Fruit fly (Drosophila melanogaster) whole organism, prepupa: Measurements from ENCODE around the gene CG8840.

Experiments used
- Blimp-1 ChIP-seq: fragments of 200-800 bp; sonication (Bioruptor generic); optimal IDR thresholded peaks from 3 replicates; lab custom pipeline; 2017; ENCODE audit warnings: missing biosample characterization, missing genetic modification characterization, mild to moderate bottlenecking, moderate library complexity, missing genetic modification reagents
- CG10631 ChIP-seq: fragments of 200-800 bp; sonication (Bioruptor generic); optimal IDR thresholded peaks from 2 replicates; lab custom pipeline; 2016; ENCODE audit warnings: missing biosample characterization, missing genetic modification characterization
- CG10669 ChIP-seq: fragments of 200-800 bp; sonication (Bioruptor generic); optimal IDR thresholded peaks from 3 replicates; lab custom pipeline; 2018; ENCODE audit warnings: missing biosample characterization, mild to moderate bottlenecking, missing genetic modification characterization, moderate library complexity
- CG11294 ChIP-seq: fragments of 200-800 bp; sonication (Bioruptor generic); IDR thresholded peaks from 2 replicates; pipeline ENCODE4 v1.3.6; 2022; ENCODE audit warnings: missing biosample characterization, missing genetic modification characterization
- CG11762 ChIP-seq: fragments of 200-800 bp; sonication (Bioruptor generic); optimal IDR thresholded peaks from 3 replicates; lab custom pipeline; 2016; ENCODE audit warnings: missing biosample characterization, missing genetic modification characterization; ENCODE audit not compliant: insufficient read depth
- CG11902 ChIP-seq: fragments of 200-800 bp; sonication (Bioruptor generic); optimal IDR thresholded peaks from 3 replicates; lab custom pipeline; 2016; ENCODE audit warnings: missing biosample characterization, missing genetic modification characterization
- CG15336 ChIP-seq: fragments of 200-800 bp; sonication (Bioruptor generic); IDR thresholded peaks from 2 replicates; pipeline ENCODE4 v1.3.6; 2022; ENCODE audit warnings: missing biosample characterization, missing genetic modification characterization
- CG1621 ChIP-seq: fragments of 200-800 bp; sonication (Bioruptor generic); optimal IDR thresholded peaks from 3 replicates; lab custom pipeline; 2018; ENCODE audit warnings: missing biosample characterization, mild to moderate bottlenecking, missing genetic modification characterization
- CG3032 ChIP-seq: fragments of 200-800 bp; optimal IDR thresholded peaks from 2 replicates; lab custom pipeline; 2019; ENCODE audit warnings: missing biosample characterization, mild to moderate bottlenecking, missing genetic modification characterization, moderate library complexity
- CG31627 ChIP-seq: fragments of 200-800 bp; sonication (Bioruptor generic); optimal IDR thresholded peaks from 3 replicates; lab custom pipeline; 2016; ENCODE audit warnings: missing biosample characterization, missing genetic modification characterization
- CG32006 ChIP-seq: fragments of 200-800 bp; sonication (Bioruptor generic); optimal IDR thresholded peaks from 3 replicates; lab custom pipeline; 2017; ENCODE audit warnings: missing biosample characterization, mild to moderate bottlenecking, missing genetic modification characterization
- CG34406 ChIP-seq: fragments of 200-800 bp; sonication (Bioruptor generic); optimal IDR thresholded peaks from 3 replicates; lab custom pipeline; 2016; ENCODE audit warnings: missing biosample characterization, missing genetic modification characterization
- CG3919 ChIP-seq: fragments of 200-800 bp; sonication (Bioruptor generic); optimal IDR thresholded peaks from 3 replicates; lab custom pipeline; 2016; ENCODE audit warnings: missing biosample characterization, missing genetic modification characterization
- CG4318 ChIP-seq: fragments of 200-800 bp; sonication (Bioruptor generic); optimal IDR thresholded peaks from 3 replicates; lab custom pipeline; 2017; ENCODE audit warnings: missing biosample characterization, mild to moderate bottlenecking, missing genetic modification characterization
- CG6276 ChIP-seq: fragments of 200-800 bp; sonication (Bioruptor generic); optimal IDR thresholded peaks from 2 replicates; lab custom pipeline; 2017; ENCODE audit warnings: missing biosample characterization, mild to moderate bottlenecking, missing genetic modification characterization
- CG6808 ChIP-seq: fragments of 200-800 bp; sonication (Bioruptor generic); optimal IDR thresholded peaks from 3 replicates; lab custom pipeline; 2017; ENCODE audit warnings: missing biosample characterization, missing genetic modification characterization, mild to moderate bottlenecking, moderate library complexity, missing genetic modification reagents
- CG7368 ChIP-seq: fragments of 200-800 bp; sonication (Bioruptor generic); optimal IDR thresholded peaks from 3 replicates; lab custom pipeline; 2016; ENCODE audit warnings: missing biosample characterization, missing genetic modification characterization
- CG8119 ChIP-seq: fragments of 200-800 bp; sonication (Bioruptor generic); IDR thresholded peaks from 3 replicates; pipeline ENCODE4 v1.3.6; 2022; ENCODE audit warnings: missing biosample characterization, missing genetic modification characterization
- CG8632 ChIP-seq: fragments of 200-800 bp; sonication (Bioruptor generic); optimal IDR thresholded peaks from 3 replicates; lab custom pipeline; 2016; ENCODE audit warnings: missing biosample characterization, missing genetic modification characterization
- CG9139 ChIP-seq: fragments of 200-800 bp; sonication (Bioruptor generic); optimal IDR thresholded peaks from 3 replicates; lab custom pipeline; 2017; ENCODE audit warnings: missing biosample characterization, mild to moderate bottlenecking, missing genetic modification characterization
- Eip75B ChIP-seq: fragments of 200-800 bp; sonication (Bioruptor generic); optimal IDR thresholded peaks from 3 replicates; lab custom pipeline; 2016; ENCODE audit warnings: missing biosample characterization, missing genetic modification characterization
- Eip78C ChIP-seq: fragments of 200-800 bp; sonication (Bioruptor generic); peaks from one replicate; lab custom pipeline; 2016; ENCODE audit warnings: missing biosample characterization, missing genetic modification characterization
- Eip93F ChIP-seq: fragments of 200-800 bp; sonication (Bioruptor generic); optimal IDR thresholded peaks from 2 replicates; lab custom pipeline; 2016; ENCODE audit warnings: missing biosample characterization, mild to moderate bottlenecking, missing genetic modification characterization
- Ets21C ChIP-seq: fragments of 200-800 bp; sonication (Bioruptor generic); optimal IDR thresholded peaks from 3 replicates; lab custom pipeline; 2016; ENCODE audit warnings: missing biosample characterization, missing genetic modification characterization
- Ets96B ChIP-seq: fragments of 200-800 bp; optimal IDR thresholded peaks from 2 replicates; lab custom pipeline; 2019; ENCODE audit warnings: missing biosample characterization, mild to moderate bottlenecking, missing genetic modification characterization, moderate library complexity
- Gug ChIP-seq: fragments of 200-800 bp; sonication (Bioruptor generic); IDR thresholded peaks from 2 replicates; pipeline ENCODE4 v1.3.6; 2022; ENCODE audit warnings: missing biosample characterization, missing genetic modification characterization
- Hr38 ChIP-seq: sonication (Bioruptor generic); optimal IDR thresholded peaks from 2 replicates; lab custom pipeline; 2016; ENCODE audit warnings: missing biosample characterization, missing genetic modification characterization
- Hr39 ChIP-seq: fragments of 200-800 bp; sonication (Bioruptor generic); optimal IDR thresholded peaks from 2 replicates; lab custom pipeline; 2016; ENCODE audit warnings: missing biosample characterization, missing genetic modification characterization
- Hr4 ChIP-seq: fragments of 200-800 bp; sonication (Bioruptor generic); optimal IDR thresholded peaks from 3 replicates; lab custom pipeline; 2016; ENCODE audit warnings: missing biosample characterization, missing genetic modification characterization
- Lpt ChIP-seq: fragments of 200-800 bp; sonication (Bioruptor generic); optimal IDR thresholded peaks from 3 replicates; lab custom pipeline; 2016; ENCODE audit warnings: missing biosample characterization, missing genetic modification characterization
- Met ChIP-seq: fragments of 200-800 bp; sonication (Bioruptor generic); optimal IDR thresholded peaks from 3 replicates; lab custom pipeline; 2016; ENCODE audit warnings: missing biosample characterization, missing genetic modification characterization
- OdsH ChIP-seq: fragments of 200-800 bp; sonication (Bioruptor generic); optimal IDR thresholded peaks from 3 replicates; lab custom pipeline; 2016; ENCODE audit warnings: missing biosample characterization, missing genetic modification characterization
- Smox ChIP-seq: fragments of 200-800 bp; sonication (Bioruptor generic); optimal IDR thresholded peaks from 3 replicates; lab custom pipeline; 2016; ENCODE audit warnings: missing biosample characterization, missing genetic modification characterization
- Sox102F ChIP-seq: fragments of 200-800 bp; sonication (Bioruptor generic); optimal IDR thresholded peaks from 2 replicates; lab custom pipeline; 2016; ENCODE audit warnings: missing biosample characterization, mild to moderate bottlenecking, missing genetic modification characterization
- achi ChIP-seq: fragments of 200-800 bp; sonication (Bioruptor generic); optimal IDR thresholded peaks from 3 replicates; lab custom pipeline; 2016; ENCODE audit warnings: missing biosample characterization, missing genetic modification characterization
- acj6 ChIP-seq: fragments of 200-800 bp; sonication (Bioruptor generic); optimal IDR thresholded peaks from 3 replicates; lab custom pipeline; 2016; ENCODE audit warnings: missing biosample characterization, missing genetic modification characterization
- cyc ChIP-seq: fragments of 200-800 bp; sonication (Bioruptor generic); optimal IDR thresholded peaks from 3 replicates; lab custom pipeline; 2016; ENCODE audit warnings: missing biosample characterization, missing genetic modification characterization
- dac ChIP-seq: fragments of 200-800 bp; sonication (Bioruptor generic); optimal IDR thresholded peaks from 2 replicates; lab custom pipeline; 2017; ENCODE audit warnings: missing biosample characterization, mild to moderate bottlenecking, missing genetic modification characterization
- dsx ChIP-seq: fragments of 200-800 bp; optimal IDR thresholded peaks from 3 replicates; lab custom pipeline; 2019; ENCODE audit warnings: missing biosample characterization, mild to moderate bottlenecking, missing genetic modification characterization, moderate library complexity; ENCODE audit not compliant: poor library complexity, severe bottlenecking
- eg ChIP-seq: fragments of 200-800 bp; sonication (Bioruptor generic); IDR thresholded peaks from 3 replicates; pipeline ENCODE4 v1.3.6; 2022; ENCODE audit warnings: missing biosample characterization, missing genetic modification characterization
- esn ChIP-seq: fragments of 200-800 bp; sonication (Bioruptor generic); optimal IDR thresholded peaks from 2 replicates; lab custom pipeline; 2016; ENCODE audit warnings: missing biosample characterization, mild to moderate bottlenecking, missing genetic modification characterization, moderate library complexity
- fd59A ChIP-seq: fragments of 200-800 bp; sonication (Bioruptor generic); optimal IDR thresholded peaks from 2 replicates; lab custom pipeline; 2017; ENCODE audit warnings: missing biosample characterization, mild to moderate bottlenecking, missing genetic modification characterization, missing genetic modification reagents
- fd85E ChIP-seq: fragments of 200-800 bp; sonication (Bioruptor generic); optimal IDR thresholded peaks from 3 replicates; lab custom pipeline; 2016; ENCODE audit warnings: missing biosample characterization, missing genetic modification characterization
- fkh ChIP-seq: fragments of 200-800 bp; sonication (Bioruptor generic); optimal IDR thresholded peaks from 3 replicates; lab custom pipeline; 2017; ENCODE audit warnings: missing biosample characterization, mild to moderate bottlenecking, missing genetic modification characterization, moderate library complexity
- lz ChIP-seq: fragments of 200-800 bp; sonication (Bioruptor generic); optimal IDR thresholded peaks from 3 replicates; lab custom pipeline; 2016; ENCODE audit warnings: missing biosample characterization, missing genetic modification characterization
- pdm3 ChIP-seq: fragments of 200-800 bp; sonication (Bioruptor generic); optimal IDR thresholded peaks from 3 replicates; lab custom pipeline; 2016; ENCODE audit warnings: missing biosample characterization, missing genetic modification characterization
- salr ChIP-seq, 2 experiments: fragments of 200-800 bp; sonication (Bioruptor generic); optimal IDR thresholded peaks; 3 replicates each; lab custom pipeline; 2016 to 2018; ENCODE audit warnings: missing biosample characterization in 2 of 2, missing genetic modification characterization in 2 of 2, mild to moderate bottlenecking in 1 of 2
- topi ChIP-seq: fragments of 200-800 bp; sonication (Bioruptor generic); optimal IDR thresholded peaks from 3 replicates; lab custom pipeline; 2016; ENCODE audit warnings: missing biosample characterization, missing genetic modification characterization
- vri ChIP-seq: fragments of 200-800 bp; sonication (Bioruptor generic); optimal IDR thresholded peaks from 3 replicates; lab custom pipeline; 2016; ENCODE audit warnings: missing biosample characterization, mild to moderate bottlenecking, missing genetic modification characterization

CG8840 gene

DNA sequence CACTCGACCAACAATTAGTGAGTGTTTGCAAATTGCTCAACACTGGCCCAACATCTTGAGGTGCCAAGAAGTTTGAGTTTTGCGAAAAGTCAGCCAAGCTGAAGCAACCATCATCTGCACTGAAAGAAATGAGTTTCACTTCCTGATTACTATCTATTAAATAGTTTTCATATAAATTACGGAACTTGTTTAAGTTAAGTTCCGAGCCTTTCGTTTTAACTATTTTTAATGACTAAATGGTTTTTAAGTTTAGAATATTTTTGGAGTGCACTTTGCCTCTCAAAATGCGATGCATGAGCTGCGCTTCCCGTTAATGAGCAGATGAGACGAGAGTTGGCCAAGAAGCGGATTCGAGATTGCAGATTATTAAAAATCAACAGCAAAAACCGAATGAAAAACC lies 31.3 kb downstream of the CG8840 start (continued):
- peak; percentile 50 for TF ChIP-seq achi
- peak; percentile 58 for TF ChIP-seq CG15336 (GFP tag; lab: Robert Waterston, UW)
- TF ChIP-seq CG6276 (GFP tag; lab: Kevin White, UChicago) = peak; percentile 50
- peak; percentile 1 for TF ChIP-seq CG10669 (GFP tag; lab: Kevin White, UChicago)
- TF ChIP-seq fd85E (GFP tag; lab: Kevin White, UChicago) = no peak
- TF ChIP-seq esn (GFP tag; lab: Kevin White, UChicago) = peak; percentile 1
- no peak for TF ChIP-seq Blimp-1
- TF ChIP-seq dac (GFP tag; lab: Kevin White, UChicago) = no peak
- TF ChIP-seq Ets96B (tag; lab: Kevin White, UChicago) = no peak
- no peak for TF ChIP-seq CG1621
- no peak for TF ChIP-seq CG6808 (GFP tag; lab: Kevin White, UChicago)
- peak; percentile 67 for TF ChIP-seq eg
- peak; percentile 61; the same call in 2 of the 3 replicates for TF ChIP-seq CG8119 (GFP tag; lab: Robert Waterston, UW)
- no peak for TF ChIP-seq fkh (GFP tag; lab: Kevin White, UChicago)
- no peak for TF ChIP-seq Smox (GFP tag; lab: Kevin White, UChicago)
- TF ChIP-seq CG8632 (GFP tag; lab: Kevin White, UChicago) = no peak
- TF ChIP-seq Eip93F (GFP tag; lab: Kevin White, UChicago) = no peak
- no peak for TF ChIP-seq Lpt (GFP tag; lab: Kevin White, UChicago)
- no peak for TF ChIP-seq fd59A (GFP tag; lab: Kevin White, UChicago)
- TF ChIP-seq CG31627 (GFP tag; lab: Kevin White, UChicago) = no peak
- no peak for TF ChIP-seq Ets21C
- TF ChIP-seq CG11294 = 0 out of 2 replicates have a peak, but pooled peaks have one; percentile 25
- TF ChIP-seq, all 60 proteins: peak for 26

DNA sequence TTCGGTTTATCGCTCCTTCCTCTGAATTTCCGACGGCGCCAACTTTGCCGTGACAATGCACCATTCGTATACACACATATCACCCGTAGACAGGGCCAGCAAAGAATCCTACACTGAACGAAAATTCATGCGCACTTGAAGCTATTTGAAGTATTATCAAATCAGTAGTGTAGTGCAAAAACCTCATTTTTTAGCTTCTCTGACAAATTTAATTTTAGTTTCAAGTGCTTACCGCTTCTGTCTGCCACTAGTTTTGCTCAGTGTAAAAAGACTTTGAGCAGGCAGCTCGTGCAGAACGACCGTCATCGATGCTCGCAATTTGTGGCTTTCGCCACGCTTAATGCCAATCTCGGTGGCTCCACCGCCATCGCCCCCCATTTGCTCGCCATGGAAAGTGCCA lies 34.4 kb downstream of the CG8840 start:
- TF ChIP-seq CG6276 (GFP tag; lab: Kevin White, UChicago) (no peak), fd85E (GFP tag; lab: Kevin White, UChicago) (no peak), acj6 (GFP tag; lab: Kevin White, UChicago) (peak; percentile 76), CG1621 (peak; percentile 74), CG31627 (GFP tag; lab: Kevin White, UChicago) (peak; percentile 72), cyc (GFP tag; lab: Kevin White, UChicago) (peak; percentile 72), Hr4 (GFP tag; lab: Kevin White, UChicago) (no peak), CG10631 (GFP tag; lab: Kevin White, UChicago) (no peak), pdm3 (no peak), salr (GFP tag; optimal IDR thresholded peaks at IDR 0.05; lab: Kevin White, UChicago) (peak in 1 of 2 experiments; percentile 69), Hr39 (GFP tag; lab: Kevin White, UChicago) (peak; percentile 77), dsx (GFP tag; lab: Kevin White, UChicago) (no peak), CG32006 (no peak), Ets21C (no peak), Sox102F (GFP tag; lab: Kevin White, UChicago) (no peak), CG7368 (GFP tag; lab: Kevin White, UChicago) (peak; percentile 68), dac (GFP tag; lab: Kevin White, UChicago) (peak; percentile 71), lz (GFP tag; lab: Kevin White, UChicago) (peak; percentile 66), fkh (GFP tag; lab: Kevin White, UChicago) (no peak), CG9139 (GFP tag; lab: Kevin White, UChicago) (no peak), Smox (GFP tag; lab: Kevin White, UChicago) (no peak), Eip78C (peak; percentile 90), Gug (GFP tag; lab: Robert Waterston, UW) (peak; percentile 73), CG11762 (GFP tag; lab: Kevin White, UChicago) (peak; percentile 68), CG3919 (GFP tag; lab: Kevin White, UChicago) (peak; percentile 84), CG11294 (peak; percentile 59), topi (GFP tag; lab: Kevin White, UChicago) (peak; percentile 62), Met (GFP tag; lab: Kevin White, UChicago) (peak; percentile 65), vri (GFP tag; lab: Kevin White, UChicago) (peak; percentile 28), Hr38 (GFP tag; lab: Kevin White, UChicago) (no peak), achi (peak; percentile 76), CG11902 (peak; percentile 52), CG4318 (GFP tag; lab: Kevin White, UChicago) (no peak), Eip93F (GFP tag; lab: Kevin White, UChicago) (no peak), OdsH (GFP tag; lab: Kevin White, UChicago) (peak; percentile 81), CG3032 (peak; percentile 64), Eip75B (no peak), CG34406 (GFP tag; lab: Kevin White, UChicago) (peak; percentile 57)
